Worm (Caenorhabditis elegans) whole organism, late embryonic: ENCODE measurements around the gene M01F1.4.

Source experiments
- ama-1 ChIP-seq: fragments of 150-350 bp; optimal IDR thresholded peaks from 2 replicates; lab custom pipeline; 2014
- ceh-34 ChIP-seq: sonication (generic microtip); optimal IDR thresholded peaks from 2 replicates; lab custom pipeline; 2016; ENCODE audit warnings: mild to moderate bottlenecking, missing genetic modification characterization, missing compliant biosample characterization
- ceh-6 ChIP-seq: fragments of 200-800 bp; sonication (Bioruptor generic); optimal IDR thresholded peaks from 2 replicates; lab custom pipeline; 2018; ENCODE audit warnings: mild to moderate bottlenecking, missing genetic modification characterization, missing compliant biosample characterization
- elt-2 ChIP-seq: sonication (generic microtip); optimal IDR thresholded peaks from 2 replicates; lab custom pipeline; 2016; ENCODE audit warnings: missing genetic modification reagents, missing genetic modification characterization, missing compliant biosample characterization
- ets-4 ChIP-seq: sonication (generic microtip); optimal IDR thresholded peaks from 2 replicates; lab custom pipeline; 2016; ENCODE audit warnings: missing genetic modification characterization, missing compliant biosample characterization
- fax-1 ChIP-seq: sonication (generic microtip); optimal IDR thresholded peaks from 2 replicates; lab custom pipeline; 2016; ENCODE audit warnings: missing genotype, missing genetic modification characterization, missing compliant biosample characterization
- fkh-6 ChIP-seq: sonication (generic microtip); optimal IDR thresholded peaks from 2 replicates; lab custom pipeline; 2016; ENCODE audit warnings: missing genetic modification characterization, missing compliant biosample characterization
- pax-1 ChIP-seq: fragments of 150-350 bp; optimal IDR thresholded peaks from 2 replicates; lab custom pipeline; 2014; ENCODE audit warnings: missing biosample characterization, missing genetic modification characterization
- pha-4 ChIP-seq: fragments of 150-350 bp; optimal IDR thresholded peaks from 2 replicates; lab custom pipeline; 2018; ENCODE audit warnings: missing biosample characterization, missing genetic modification reagents, missing genetic modification characterization
- pros-1 ChIP-seq: fragments of 150-350 bp; optimal IDR thresholded peaks from 2 replicates; lab custom pipeline; 2014; ENCODE audit warnings: missing biosample characterization, missing genetic modification reagents, missing genetic modification characterization
- sox-2 ChIP-seq: fragments of 200-800 bp; sonication (Bioruptor generic); IDR thresholded peaks from 2 replicates; pipeline ENCODE4 v1.3.6; 2022; ENCODE audit warnings: missing genetic modification reagents, missing genetic modification characterization, missing compliant biosample characterization
- unc-86 ChIP-seq: sonication (generic microtip); optimal IDR thresholded peaks from 2 replicates; lab custom pipeline; 2016; ENCODE audit warnings: missing genetic modification characterization, missing compliant biosample characterization

ce11 chrIII:3468384-3468783, 41.4 kb downstream of the M01F1.4 start:
- no peak for TF ChIP-seq ceh-6 (GFP tag; lab: Kevin White, UChicago)
- TF ChIP-seq ets-4 (tag; lab: Kevin White, UChicago) = no peak
- TF ChIP-seq pros-1 (tag; lab: Kevin White, UChicago) = no peak
- no peak for TF ChIP-seq fkh-6
- TF ChIP-seq ceh-34 (tag; lab: Kevin White, UChicago) = no peak
- TF ChIP-seq ama-1 (lab: Kevin White, UChicago) = no peak
- no peak for TF ChIP-seq sox-2 (GFP tag; lab: Robert Waterston, UW)
- TF ChIP-seq pha-4 (tag; lab: Kevin White, UChicago) = no peak
- TF ChIP-seq unc-86 = no peak
- TF ChIP-seq fax-1 (tag; lab: Kevin White, UChicago) = no peak
- no peak for TF ChIP-seq pax-1 (tag; lab: Kevin White, UChicago)
- TF ChIP-seq elt-2 (tag; lab: Kevin White, UChicago) = no peak
